Worm (Caenorhabditis elegans) whole organism, mixed stage, embryonic: ENCODE data around the gene zig-10.

Experiments
- M03D4.4 ChIP-seq: sonication (generic microtip); optimal IDR thresholded peaks from 2 replicates; lab custom pipeline; 2017; ENCODE audit warnings: mild to moderate bottlenecking, missing genetic modification characterization, missing compliant biosample characterization
- bed-3 ChIP-seq: fragments of 200-800 bp; sonication (Bioruptor generic); optimal IDR thresholded peaks from 3 replicates; lab custom pipeline; 2018; ENCODE audit warnings: mild to moderate bottlenecking, missing genetic modification characterization, moderate library complexity, missing compliant biosample characterization
- blmp-1 ChIP-seq: fragments of 150-350 bp; optimal IDR thresholded peaks from 2 replicates; lab custom pipeline; 2014; ENCODE audit warnings: missing biosample characterization, missing genetic modification characterization
- ceh-39 ChIP-seq: fragments of 150-350 bp; optimal IDR thresholded peaks from 2 replicates; lab custom pipeline; 2014; ENCODE audit warnings: missing biosample characterization, missing genetic modification characterization
- ceh-43 ChIP-seq: fragments of 200-800 bp; sonication (Bioruptor generic); optimal IDR thresholded peaks from 2 replicates; lab custom pipeline; 2018; ENCODE audit warnings: mild to moderate bottlenecking, missing genetic modification characterization, moderate library complexity, missing compliant biosample characterization
- ceh-83 ChIP-seq: fragments of 200-800 bp; sonication (Bioruptor generic); optimal IDR thresholded peaks from 2 replicates; lab custom pipeline; 2018; ENCODE audit warnings: mild to moderate bottlenecking, missing genetic modification characterization, missing compliant biosample characterization
- ces-1 ChIP-seq: fragments of 150-350 bp; optimal IDR thresholded peaks from 2 replicates; lab custom pipeline; 2014; ENCODE audit warnings: missing biosample characterization, missing genetic modification reagents, missing genetic modification characterization
- cnd-1 ChIP-seq: fragments of 200-800 bp; sonication (Bioruptor generic); optimal IDR thresholded peaks from 2 replicates; lab custom pipeline; 2018; ENCODE audit warnings: mild to moderate bottlenecking, missing genetic modification characterization, missing compliant biosample characterization
- drap-1 ChIP-seq: fragments of 200-800 bp; sonication (Bioruptor generic); optimal IDR thresholded peaks from 3 replicates; lab custom pipeline; 2018; ENCODE audit warnings: mild to moderate bottlenecking, missing genetic modification characterization, missing compliant biosample characterization
- flh-1 ChIP-seq: fragments of 200-800 bp; sonication (Bioruptor generic); optimal IDR thresholded peaks from 2 replicates; lab custom pipeline; 2018; ENCODE audit warnings: mild to moderate bottlenecking, missing genetic modification characterization, moderate library complexity, missing compliant biosample characterization
- ham-2 ChIP-seq: fragments of 200-800 bp; sonication (Bioruptor generic); optimal IDR thresholded peaks from 2 replicates; lab custom pipeline; 2018; ENCODE audit warnings: mild to moderate bottlenecking, missing genetic modification characterization, missing compliant biosample characterization
- hlh-1 ChIP-seq: fragments of 150-350 bp; optimal IDR thresholded peaks from 2 replicates; lab custom pipeline; 2014; ENCODE audit warnings: missing biosample characterization, missing genetic modification reagents, missing genetic modification characterization
- lin-13 ChIP-seq: fragments of 150-350 bp; optimal IDR thresholded peaks from 2 replicates; lab custom pipeline; 2014; ENCODE audit warnings: missing biosample characterization, missing genetic modification characterization
- lin-32 ChIP-seq: fragments of 200-800 bp; sonication (Bioruptor generic); optimal IDR thresholded peaks from 2 replicates; lab custom pipeline; 2018; ENCODE audit warnings: mild to moderate bottlenecking, missing genetic modification characterization, missing compliant biosample characterization
- lsy-2 ChIP-seq: fragments of 150-350 bp; optimal IDR thresholded peaks from 2 replicates; lab custom pipeline; 2014; ENCODE audit warnings: missing biosample characterization, missing genetic modification characterization
- mab-5 ChIP-seq: fragments of 150-350 bp; optimal IDR thresholded peaks from 2 replicates; lab custom pipeline; 2014; ENCODE audit warnings: missing biosample characterization, missing genetic modification characterization
- mep-1 ChIP-seq: fragments of 150-350 bp; optimal IDR thresholded peaks from 2 replicates; lab custom pipeline; 2017; ENCODE audit warnings: missing biosample characterization, missing genetic modification reagents, missing genetic modification characterization, inconsistent platforms
- mls-2 ChIP-seq: sonication (generic microtip); optimal IDR thresholded peaks from 2 replicates; lab custom pipeline; 2016; ENCODE audit warnings: mild to moderate bottlenecking, missing genetic modification characterization, moderate library complexity, missing compliant biosample characterization
- nhr-12 ChIP-seq: fragments of 150-350 bp; optimal IDR thresholded peaks from 2 replicates; lab custom pipeline; 2014; ENCODE audit warnings: missing biosample characterization, missing genetic modification characterization
- nhr-2 ChIP-seq: fragments of 150-350 bp; optimal IDR thresholded peaks from 2 replicates; lab custom pipeline; 2014; ENCODE audit warnings: missing biosample characterization, missing genetic modification characterization
- nhr-237 ChIP-seq: fragments of 150-350 bp; optimal IDR thresholded peaks from 2 replicates; lab custom pipeline; 2014; ENCODE audit warnings: missing biosample characterization, missing genetic modification characterization
- nhr-28 ChIP-seq: fragments of 150-350 bp; optimal IDR thresholded peaks from 2 replicates; lab custom pipeline; 2014; ENCODE audit warnings: missing biosample characterization, missing genetic modification characterization
- nhr-76 ChIP-seq: sonication (generic microtip); optimal IDR thresholded peaks from 2 replicates; lab custom pipeline; 2017; ENCODE audit warnings: missing biosample characterization, missing genetic modification characterization
- pha-4 ChIP-seq: fragments of 150-350 bp; optimal IDR thresholded peaks from 2 replicates; lab custom pipeline; 2018; ENCODE audit warnings: missing biosample characterization, missing genetic modification reagents, missing genetic modification characterization
- sem-2 ChIP-seq: fragments of 200-800 bp; sonication (Bioruptor generic); optimal IDR thresholded peaks from 2 replicates; lab custom pipeline; 2018; ENCODE audit warnings: mild to moderate bottlenecking, missing genetic modification characterization, missing compliant biosample characterization
- snpc-4 ChIP-seq: fragments of 150-350 bp; optimal IDR thresholded peaks from 2 replicates; lab custom pipeline; 2014; ENCODE audit warnings: missing biosample characterization, missing genetic modification characterization
- sptf-1 ChIP-seq: sonication (generic microtip); optimal IDR thresholded peaks from 2 replicates; lab custom pipeline; 2017; ENCODE audit warnings: mild to moderate bottlenecking, missing genetic modification characterization, moderate library complexity, missing compliant biosample characterization
- unc-120 ChIP-seq: sonication (generic microtip); optimal IDR thresholded peaks from 2 replicates; lab custom pipeline; 2017; ENCODE audit warnings: missing genetic modification characterization, missing compliant biosample characterization; ENCODE audit not compliant: poor library complexity, severe bottlenecking
- unc-39 ChIP-seq: fragments of 150-350 bp; optimal IDR thresholded peaks from 2 replicates; lab custom pipeline; 2014; ENCODE audit warnings: missing biosample characterization, missing genetic modification characterization
- zip-8 ChIP-seq: fragments of 150-350 bp; optimal IDR thresholded peaks from 2 replicates; lab custom pipeline; 2014; ENCODE audit warnings: missing biosample characterization, missing genetic modification characterization
- ztf-11 ChIP-seq: fragments of 150-350 bp; optimal IDR thresholded peaks from 2 replicates; lab custom pipeline; 2014; ENCODE audit warnings: missing biosample characterization, missing genetic modification characterization

Gene zig-10

ce11 chrII:6370110-6370509 lies 28.4 kb upstream of the zig-10 start (continued):
- TF ChIP-seq lin-32 (GFP tag; lab: Kevin White, UChicago), result no peak
- no peak for TF ChIP-seq ceh-83 (GFP tag; lab: Kevin White, UChicago)
- TF ChIP-seq snpc-4 (tag; lab: Kevin White, UChicago), result no peak
- TF ChIP-seq, all 35 proteins: peak for 15

ce11 chrII:6371003-6371402 lies 27.5 kb upstream of the zig-10 start, which contains the start of gene lin-23:
TSS of gene lin-23 (plus strand) at chrII:6371303.
- no peak for TF ChIP-seq nhr-28 (tag; lab: Kevin White, UChicago)
- no peak for TF ChIP-seq nhr-76 (tag; lab: Kevin White, UChicago)
- no peak for TF ChIP-seq drap-1 (GFP tag; lab: Kevin White, UChicago)
- no peak for TF ChIP-seq ceh-43 (GFP tag; lab: Kevin White, UChicago)
- TF ChIP-seq lin-13 (tag; lab: Kevin White, UChicago), result no peak
- no peak for TF ChIP-seq hlh-1 (tag; lab: Kevin White, UChicago)
- no peak for TF ChIP-seq zip-8
- no peak for TF ChIP-seq mep-1 (tag; lab: Kevin White, UChicago)
- no peak for TF ChIP-seq ztf-11 (tag; lab: Kevin White, UChicago)
- TF ChIP-seq nhr-2, result no peak
- no peak for TF ChIP-seq snpc-4 (tag; lab: Kevin White, UChicago)
- no peak for TF ChIP-seq mls-2 (tag; lab: Kevin White, UChicago)
- TF ChIP-seq ceh-83 (GFP tag; lab: Kevin White, UChicago), result no peak
- no peak for TF ChIP-seq sptf-1 (tag; lab: Kevin White, UChicago)
- TF ChIP-seq M03D4.4 (tag; lab: Kevin White, UChicago), result no peak
- no peak for TF ChIP-seq flh-1 (GFP tag; lab: Kevin White, UChicago)

- TF ChIP-seq blmp-1, result no peak
- no peak for TF ChIP-seq lsy-2 (tag; lab: Kevin White, UChicago)
- no peak for TF ChIP-seq nhr-76 (tag; lab: Kevin White, UChicago)
- TF ChIP-seq bed-3, result no peak
- TF ChIP-seq unc-120 (tag; lab: Kevin White, UChicago), result no peak
- TF ChIP-seq sptf-1 (tag; lab: Kevin White, UChicago), result no peak
- no peak for TF ChIP-seq hlh-1 (tag; lab: Kevin White, UChicago)
- TF ChIP-seq lin-32 (GFP tag; lab: Kevin White, UChicago), result no peak
These were observed 25.1 kb upstream of the zig-10 start for ce11 chrII:6373361-6373760.

ce11 chrII:6374646-6375045 lies 23.9 kb upstream of the zig-10 start:
- no peak for TF ChIP-seq sem-2 (GFP tag; lab: Kevin White, UChicago)
- TF ChIP-seq ceh-43 (GFP tag; lab: Kevin White, UChicago), result no peak
- TF ChIP-seq snpc-4 (tag; lab: Kevin White, UChicago), result no peak
- no peak for TF ChIP-seq ztf-11 (tag; lab: Kevin White, UChicago)
- TF ChIP-seq unc-120 (tag; lab: Kevin White, UChicago), result no peak
- no peak for TF ChIP-seq sptf-1 (tag; lab: Kevin White, UChicago)

ce11 chrII:6376693-6377092 lies 21.8 kb upstream of the zig-10 start:
- TF ChIP-seq lin-13 (tag; lab: Kevin White, UChicago) (no peak), blmp-1 (no peak), ceh-83 (GFP tag; lab: Kevin White, UChicago) (no peak), ztf-11 (tag; lab: Kevin White, UChicago) (no peak), nhr-237 (no peak), nhr-28 (tag; lab: Kevin White, UChicago) (no peak), nhr-2 (no peak), flh-1 (GFP tag; lab: Kevin White, UChicago) (no peak), sptf-1 (tag; lab: Kevin White, UChicago) (no peak)

- TF ChIP-seq nhr-28 (tag; lab: Kevin White, UChicago), result no peak
- no peak for TF ChIP-seq cnd-1 (tag; lab: Kevin White, UChicago)
- no peak for TF ChIP-seq ceh-39 (tag; lab: Kevin White, UChicago)
- TF ChIP-seq lin-13 (tag; lab: Kevin White, UChicago), result no peak
- TF ChIP-seq M03D4.4 (tag; lab: Kevin White, UChicago), result no peak
- TF ChIP-seq ceh-43 (GFP tag; lab: Kevin White, UChicago), result no peak
- TF ChIP-seq pha-4, result no peak
- TF ChIP-seq lsy-2 (tag; lab: Kevin White, UChicago), result no peak
- no peak for TF ChIP-seq mab-5
- no peak for TF ChIP-seq ztf-11 (tag; lab: Kevin White, UChicago)
- no peak for TF ChIP-seq nhr-12 (tag; lab: Kevin White, UChicago)
- TF ChIP-seq unc-120 (tag; lab: Kevin White, UChicago), result no peak
- TF ChIP-seq ces-1, result no peak
- no peak for TF ChIP-seq ham-2
- TF ChIP-seq ceh-83 (GFP tag; lab: Kevin White, UChicago), result no peak
- no peak for TF ChIP-seq hlh-1 (tag; lab: Kevin White, UChicago)
- no peak for TF ChIP-seq unc-39 (tag; lab: Kevin White, UChicago)
- no peak for TF ChIP-seq drap-1 (GFP tag; lab: Kevin White, UChicago)
- TF ChIP-seq bed-3, result no peak
These were observed 21.0 kb upstream of the zig-10 start for ce11 chrII:6377381-6377948.
